Fruit fly (Drosophila melanogaster) whole organism, prepupa: Measurements from ENCODE around the gene Cf2.
A peak's percentile ranks its signal among the peaks of the same experiment; 100 is the strongest.

Experiments used
- Blimp-1 ChIP-seq: fragments of 200-800 bp; sonication (Bioruptor generic); optimal IDR thresholded peaks from 3 replicates; lab custom pipeline; 2017; ENCODE audit warnings: missing biosample characterization, missing genetic modification characterization, mild to moderate bottlenecking, moderate library complexity, missing genetic modification reagents
- CG10631 ChIP-seq: fragments of 200-800 bp; sonication (Bioruptor generic); optimal IDR thresholded peaks from 2 replicates; lab custom pipeline; 2016; ENCODE audit warnings: missing biosample characterization, missing genetic modification characterization
- CG10669 ChIP-seq: fragments of 200-800 bp; sonication (Bioruptor generic); optimal IDR thresholded peaks from 3 replicates; lab custom pipeline; 2018; ENCODE audit warnings: missing biosample characterization, mild to moderate bottlenecking, missing genetic modification characterization, moderate library complexity
- CG11294 ChIP-seq: fragments of 200-800 bp; sonication (Bioruptor generic); IDR thresholded peaks from 2 replicates; pipeline ENCODE4 v1.3.6; 2022; ENCODE audit warnings: missing biosample characterization, missing genetic modification characterization
- CG11762 ChIP-seq: fragments of 200-800 bp; sonication (Bioruptor generic); optimal IDR thresholded peaks from 3 replicates; lab custom pipeline; 2016; ENCODE audit warnings: missing biosample characterization, missing genetic modification characterization; ENCODE audit not compliant: insufficient read depth
- CG11902 ChIP-seq: fragments of 200-800 bp; sonication (Bioruptor generic); optimal IDR thresholded peaks from 3 replicates; lab custom pipeline; 2016; ENCODE audit warnings: missing biosample characterization, missing genetic modification characterization
- CG15336 ChIP-seq: fragments of 200-800 bp; sonication (Bioruptor generic); IDR thresholded peaks from 2 replicates; pipeline ENCODE4 v1.3.6; 2022; ENCODE audit warnings: missing biosample characterization, missing genetic modification characterization
- CG1621 ChIP-seq: fragments of 200-800 bp; sonication (Bioruptor generic); optimal IDR thresholded peaks from 3 replicates; lab custom pipeline; 2018; ENCODE audit warnings: missing biosample characterization, mild to moderate bottlenecking, missing genetic modification characterization
- CG16779 ChIP-seq: fragments of 200-800 bp; sonication (Bioruptor generic); optimal IDR thresholded peaks from 3 replicates; lab custom pipeline; 2017; ENCODE audit warnings: missing biosample characterization, mild to moderate bottlenecking, missing genetic modification characterization
- CG31627 ChIP-seq: fragments of 200-800 bp; sonication (Bioruptor generic); optimal IDR thresholded peaks from 3 replicates; lab custom pipeline; 2016; ENCODE audit warnings: missing biosample characterization, missing genetic modification characterization
- CG34406 ChIP-seq: fragments of 200-800 bp; sonication (Bioruptor generic); optimal IDR thresholded peaks from 3 replicates; lab custom pipeline; 2016; ENCODE audit warnings: missing biosample characterization, missing genetic modification characterization
- CG4318 ChIP-seq: fragments of 200-800 bp; sonication (Bioruptor generic); optimal IDR thresholded peaks from 3 replicates; lab custom pipeline; 2017; ENCODE audit warnings: missing biosample characterization, mild to moderate bottlenecking, missing genetic modification characterization
- CG6163 ChIP-seq: fragments of 200-800 bp; sonication (Bioruptor generic); IDR thresholded peaks from 3 replicates; pipeline ENCODE4 v1.3.6; 2022; ENCODE audit warnings: missing biosample characterization, missing genetic modification characterization
- CG6276 ChIP-seq: fragments of 200-800 bp; sonication (Bioruptor generic); optimal IDR thresholded peaks from 2 replicates; lab custom pipeline; 2017; ENCODE audit warnings: missing biosample characterization, mild to moderate bottlenecking, missing genetic modification characterization
- CG6792 ChIP-seq: fragments of 200-800 bp; sonication (Bioruptor generic); optimal IDR thresholded peaks from 3 replicates; lab custom pipeline; 2016; ENCODE audit warnings: missing biosample characterization, missing genetic modification characterization
- CG6808 ChIP-seq: fragments of 200-800 bp; sonication (Bioruptor generic); optimal IDR thresholded peaks from 3 replicates; lab custom pipeline; 2017; ENCODE audit warnings: missing biosample characterization, missing genetic modification characterization, mild to moderate bottlenecking, moderate library complexity, missing genetic modification reagents
- CG6854 ChIP-seq: fragments of 200-800 bp; sonication (Bioruptor generic); optimal IDR thresholded peaks from 2 replicates; lab custom pipeline; 2017; ENCODE audit warnings: missing biosample characterization, mild to moderate bottlenecking, missing genetic modification characterization
- CG7368 ChIP-seq: fragments of 200-800 bp; sonication (Bioruptor generic); optimal IDR thresholded peaks from 3 replicates; lab custom pipeline; 2016; ENCODE audit warnings: missing biosample characterization, missing genetic modification characterization
- CG8119 ChIP-seq: fragments of 200-800 bp; sonication (Bioruptor generic); IDR thresholded peaks from 3 replicates; pipeline ENCODE4 v1.3.6; 2022; ENCODE audit warnings: missing biosample characterization, missing genetic modification characterization
- CG8632 ChIP-seq: fragments of 200-800 bp; sonication (Bioruptor generic); optimal IDR thresholded peaks from 3 replicates; lab custom pipeline; 2016; ENCODE audit warnings: missing biosample characterization, missing genetic modification characterization
- CG9139 ChIP-seq: fragments of 200-800 bp; sonication (Bioruptor generic); optimal IDR thresholded peaks from 3 replicates; lab custom pipeline; 2017; ENCODE audit warnings: missing biosample characterization, mild to moderate bottlenecking, missing genetic modification characterization
- Eip75B ChIP-seq: fragments of 200-800 bp; sonication (Bioruptor generic); optimal IDR thresholded peaks from 3 replicates; lab custom pipeline; 2016; ENCODE audit warnings: missing biosample characterization, missing genetic modification characterization
- Eip93F ChIP-seq: fragments of 200-800 bp; sonication (Bioruptor generic); optimal IDR thresholded peaks from 2 replicates; lab custom pipeline; 2016; ENCODE audit warnings: missing biosample characterization, mild to moderate bottlenecking, missing genetic modification characterization
- Ets21C ChIP-seq: fragments of 200-800 bp; sonication (Bioruptor generic); optimal IDR thresholded peaks from 3 replicates; lab custom pipeline; 2016; ENCODE audit warnings: missing biosample characterization, missing genetic modification characterization
- Ets96B ChIP-seq: fragments of 200-800 bp; optimal IDR thresholded peaks from 2 replicates; lab custom pipeline; 2019; ENCODE audit warnings: missing biosample characterization, mild to moderate bottlenecking, missing genetic modification characterization, moderate library complexity
- Hr38 ChIP-seq: sonication (Bioruptor generic); optimal IDR thresholded peaks from 2 replicates; lab custom pipeline; 2016; ENCODE audit warnings: missing biosample characterization, missing genetic modification characterization
- Hr4 ChIP-seq: fragments of 200-800 bp; sonication (Bioruptor generic); optimal IDR thresholded peaks from 3 replicates; lab custom pipeline; 2016; ENCODE audit warnings: missing biosample characterization, missing genetic modification characterization
- OdsH ChIP-seq: fragments of 200-800 bp; sonication (Bioruptor generic); optimal IDR thresholded peaks from 3 replicates; lab custom pipeline; 2016; ENCODE audit warnings: missing biosample characterization, missing genetic modification characterization
- Sox102F ChIP-seq: fragments of 200-800 bp; sonication (Bioruptor generic); optimal IDR thresholded peaks from 2 replicates; lab custom pipeline; 2016; ENCODE audit warnings: missing biosample characterization, mild to moderate bottlenecking, missing genetic modification characterization
- Sox14 ChIP-seq: fragments of 200-800 bp; sonication (Bioruptor generic); optimal IDR thresholded peaks from 3 replicates; lab custom pipeline; 2016; ENCODE audit warnings: missing biosample characterization, missing genetic modification characterization
- Sox15 ChIP-seq: fragments of 200-800 bp; sonication (Bioruptor generic); optimal IDR thresholded peaks from 3 replicates; lab custom pipeline; 2016; ENCODE audit warnings: missing biosample characterization, missing genetic modification characterization
- achi ChIP-seq: fragments of 200-800 bp; sonication (Bioruptor generic); optimal IDR thresholded peaks from 3 replicates; lab custom pipeline; 2016; ENCODE audit warnings: missing biosample characterization, missing genetic modification characterization
- cyc ChIP-seq: fragments of 200-800 bp; sonication (Bioruptor generic); optimal IDR thresholded peaks from 3 replicates; lab custom pipeline; 2016; ENCODE audit warnings: missing biosample characterization, missing genetic modification characterization
- dac ChIP-seq: fragments of 200-800 bp; sonication (Bioruptor generic); optimal IDR thresholded peaks from 2 replicates; lab custom pipeline; 2017; ENCODE audit warnings: missing biosample characterization, mild to moderate bottlenecking, missing genetic modification characterization
- dsx ChIP-seq: fragments of 200-800 bp; optimal IDR thresholded peaks from 3 replicates; lab custom pipeline; 2019; ENCODE audit warnings: missing biosample characterization, mild to moderate bottlenecking, missing genetic modification characterization, moderate library complexity; ENCODE audit not compliant: poor library complexity, severe bottlenecking
- eg ChIP-seq: fragments of 200-800 bp; sonication (Bioruptor generic); IDR thresholded peaks from 3 replicates; pipeline ENCODE4 v1.3.6; 2022; ENCODE audit warnings: missing biosample characterization, missing genetic modification characterization
- esn ChIP-seq: fragments of 200-800 bp; sonication (Bioruptor generic); optimal IDR thresholded peaks from 2 replicates; lab custom pipeline; 2016; ENCODE audit warnings: missing biosample characterization, mild to moderate bottlenecking, missing genetic modification characterization, moderate library complexity
- fd59A ChIP-seq: fragments of 200-800 bp; sonication (Bioruptor generic); optimal IDR thresholded peaks from 2 replicates; lab custom pipeline; 2017; ENCODE audit warnings: missing biosample characterization, mild to moderate bottlenecking, missing genetic modification characterization, missing genetic modification reagents
- fd85E ChIP-seq: fragments of 200-800 bp; sonication (Bioruptor generic); optimal IDR thresholded peaks from 3 replicates; lab custom pipeline; 2016; ENCODE audit warnings: missing biosample characterization, missing genetic modification characterization
- fkh ChIP-seq: fragments of 200-800 bp; sonication (Bioruptor generic); optimal IDR thresholded peaks from 3 replicates; lab custom pipeline; 2017; ENCODE audit warnings: missing biosample characterization, mild to moderate bottlenecking, missing genetic modification characterization, moderate library complexity
- lz ChIP-seq: fragments of 200-800 bp; sonication (Bioruptor generic); optimal IDR thresholded peaks from 3 replicates; lab custom pipeline; 2016; ENCODE audit warnings: missing biosample characterization, missing genetic modification characterization
- net ChIP-seq: fragments of 200-800 bp; sonication (Bioruptor generic); optimal IDR thresholded peaks from 3 replicates; lab custom pipeline; 2016; ENCODE audit warnings: missing biosample characterization, missing genetic modification characterization
- salr ChIP-seq, 2 experiments: fragments of 200-800 bp; sonication (Bioruptor generic); optimal IDR thresholded peaks; 3 replicates each; lab custom pipeline; 2016 to 2018; ENCODE audit warnings: missing biosample characterization in 2 of 2, missing genetic modification characterization in 2 of 2, mild to moderate bottlenecking in 1 of 2
- spab ChIP-seq: fragments of 200-800 bp; sonication (Bioruptor generic); optimal IDR thresholded peaks from 2 replicates; lab custom pipeline; 2017; ENCODE audit warnings: missing biosample characterization, mild to moderate bottlenecking, missing genetic modification characterization, missing genetic modification reagents
- ss ChIP-seq, 2 experiments: fragments of 200-800 bp; sonication (Bioruptor generic); optimal IDR thresholded peaks; 2 replicates in 1 of 2; 3 replicates in 1 of 2; lab custom pipeline; 2017 to 2018; ENCODE audit warnings: mild to moderate bottlenecking in 2 of 2, missing biosample characterization in 2 of 2, missing genetic modification characterization in 2 of 2, moderate library complexity in 1 of 2
- topi ChIP-seq: fragments of 200-800 bp; sonication (Bioruptor generic); optimal IDR thresholded peaks from 3 replicates; lab custom pipeline; 2016; ENCODE audit warnings: missing biosample characterization, missing genetic modification characterization
- vri ChIP-seq: fragments of 200-800 bp; sonication (Bioruptor generic); optimal IDR thresholded peaks from 3 replicates; lab custom pipeline; 2016; ENCODE audit warnings: missing biosample characterization, mild to moderate bottlenecking, missing genetic modification characterization

Gene Cf2

dm6 chr2L:4907986-4908385 is 25.1 kb upstream of the Cf2 start (continued):
- TF ChIP-seq salr (GFP tag; optimal IDR thresholded peaks at IDR 0.05; lab: Kevin White, UChicago) (peak in 1 of 2 experiments; percentile 43), fd59A (no peak), CG10631 (peak; percentile 43), CG8119 (GFP tag; lab: Robert Waterston, UW) (peak; percentile 87), fkh (GFP tag; lab: Kevin White, UChicago) (peak; percentile 36), achi (GFP tag; lab: Kevin White, UChicago) (peak; percentile 51), Eip75B (GFP tag; lab: Kevin White, UChicago) (no peak), CG11294 (peak; percentile 66), CG1621 (tag; lab: Kevin White, UChicago) (no peak), Ets96B (no peak), spab (GFP tag; lab: Kevin White, UChicago) (no peak), esn (GFP tag; lab: Kevin White, UChicago) (no peak)

dm6 chr2L:4906546-4907250 is 23.8 kb upstream of the Cf2 start, which contains the start of gene snsl:
Gene snsl (minus strand): TSS chr2L:4906762.
- peak; percentile 7 for TF ChIP-seq CG7368
- TF ChIP-seq Sox102F (GFP tag; lab: Kevin White, UChicago), result peak; percentile 26
- peak; percentile 19 for TF ChIP-seq lz (GFP tag; lab: Kevin White, UChicago)
- TF ChIP-seq Blimp-1 (GFP tag; lab: Kevin White, UChicago), result peak; percentile 78
- TF ChIP-seq salr (GFP tag; optimal IDR thresholded peaks at IDR 0.05; lab: Kevin White, UChicago), result peak in 1 of 2 experiments; percentile 68
- peak; percentile 65 for TF ChIP-seq net (GFP tag; lab: Kevin White, UChicago)
- peak; percentile 69 for TF ChIP-seq spab (GFP tag; lab: Kevin White, UChicago)
- TF ChIP-seq OdsH, result peak; percentile 67
- TF ChIP-seq fd85E, result no peak
- peak; percentile 69 for TF ChIP-seq CG6276 (GFP tag; lab: Kevin White, UChicago)
- peak; percentile 80 for TF ChIP-seq CG6808 (GFP tag; lab: Kevin White, UChicago)
- peak; percentile 69 for TF ChIP-seq CG9139 (GFP tag; lab: Kevin White, UChicago)
- peak; percentile 11 for TF ChIP-seq CG11902
- TF ChIP-seq CG11762 (GFP tag; lab: Kevin White, UChicago), result peak; percentile 35
- TF ChIP-seq ss (GFP tag; optimal IDR thresholded peaks at IDR 0.05; lab: Kevin White, UChicago), result peak; percentile 66 to 78
- TF ChIP-seq CG6163, result peak; percentile 42; the same call in 1 of the 3 replicates
- peak; percentile 11 for TF ChIP-seq topi
- TF ChIP-seq CG6854 (GFP tag; lab: Kevin White, UChicago), result no peak
- TF ChIP-seq Hr4 (GFP tag; lab: Kevin White, UChicago), result peak; percentile 43
- peak; percentile 25 for TF ChIP-seq CG16779 (tag; lab: Kevin White, UChicago)
- TF ChIP-seq Sox14 (GFP tag; lab: Kevin White, UChicago), result no peak
- peak; percentile 50 for TF ChIP-seq Sox15 (GFP tag; lab: Kevin White, UChicago)
- no peak for TF ChIP-seq fkh (GFP tag; lab: Kevin White, UChicago)
- TF ChIP-seq CG10669 (GFP tag; lab: Kevin White, UChicago), result peak; percentile 28
- TF ChIP-seq dac (GFP tag; lab: Kevin White, UChicago), result peak; percentile 21
- TF ChIP-seq CG10631, result peak; percentile 74
- TF ChIP-seq CG34406 (GFP tag; lab: Kevin White, UChicago), result peak; percentile 74
- TF ChIP-seq CG8632 (GFP tag; lab: Kevin White, UChicago), result peak; percentile 82
- peak; percentile 68 for TF ChIP-seq CG6792 (GFP tag; lab: Kevin White, UChicago)
- TF ChIP-seq dsx, result peak; percentile 72
- TF ChIP-seq fd59A, result peak; percentile 39
- TF ChIP-seq eg (GFP tag; lab: Robert Waterston, UW), result peak; percentile 62; the same call in 2 of the 3 replicates
- TF ChIP-seq CG15336 (GFP tag; lab: Robert Waterston, UW), result peak; percentile 82
- no peak for TF ChIP-seq Hr38 (GFP tag; lab: Kevin White, UChicago)
- TF ChIP-seq cyc (GFP tag; lab: Kevin White, UChicago), result no peak
- peak; percentile 16 for TF ChIP-seq esn (GFP tag; lab: Kevin White, UChicago)
- TF ChIP-seq CG31627 (GFP tag; lab: Kevin White, UChicago), result peak; percentile 11
- peak; percentile 45 for TF ChIP-seq CG4318 (GFP tag; lab: Kevin White, UChicago)
- TF ChIP-seq Eip75B (GFP tag; lab: Kevin White, UChicago), result no peak
- peak; percentile 36 for TF ChIP-seq vri (GFP tag; lab: Kevin White, UChicago)
- TF ChIP-seq Ets21C, result no peak
- no peak for TF ChIP-seq Eip93F (GFP tag; lab: Kevin White, UChicago)
